Worm (Caenorhabditis elegans): ENCODE data around the gene rmd-2.
A peak's percentile ranks its signal among the peaks of the same experiment; 100 is the strongest.
"Not testable (repeated sequence)": the region's sequence is repeated elsewhere in the genome, so short reads cannot be mapped to it uniquely, and the experiment has no call there.

DNA sequence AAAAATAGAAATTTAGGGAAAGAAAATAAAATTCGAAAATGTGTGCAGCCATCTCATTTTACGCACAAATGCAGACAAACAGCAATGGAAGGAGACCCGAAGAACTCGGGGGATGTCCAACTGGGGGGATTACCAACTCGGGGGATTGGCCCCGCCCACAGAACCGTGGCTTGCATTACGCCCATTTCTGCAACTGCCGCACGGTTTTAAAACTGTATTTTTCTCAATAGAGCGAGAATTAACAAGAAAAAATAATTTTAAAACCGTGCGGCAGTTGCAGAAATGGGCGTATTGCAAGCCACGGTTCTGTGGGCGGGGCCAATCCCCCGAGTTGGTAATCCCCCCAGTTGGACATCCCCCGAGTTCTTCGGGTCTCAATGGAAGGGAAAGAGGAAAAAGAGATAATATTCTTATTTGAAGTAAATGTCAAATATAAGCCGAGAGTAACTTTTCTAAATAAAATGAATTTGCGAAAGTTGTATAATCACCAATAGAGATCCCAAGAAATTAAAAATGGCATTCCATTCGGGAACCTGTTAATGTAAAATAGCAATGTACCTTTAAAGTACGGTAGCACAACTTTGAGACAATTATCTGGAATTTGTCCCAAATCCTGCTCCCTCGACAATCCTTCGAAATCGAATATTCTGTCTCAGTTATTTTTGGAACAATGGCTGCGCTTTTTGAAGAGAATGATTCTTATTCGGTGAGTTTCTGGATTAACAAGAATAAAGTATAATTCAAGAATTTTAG lies 5.2 kb downstream of the rmd-2 start, which contains the start of the genes ruvb-1 and tofu-1:
- not testable (repeated sequence) for TF ChIP-seq unc-55 (GFP tag; optimal IDR thresholded peaks at IDR 0.05); hlh-30 (tag; optimal IDR thresholded peaks at IDR 0.05; ENCODE audit: insufficient read depth); pag-3 (tag; optimal IDR thresholded peaks at IDR 0.05; ENCODE audit: borderline replicate concordance); hlh-15 (tag; optimal IDR thresholded peaks at IDR 0.05); unc-86 (tag; optimal IDR thresholded peaks at IDR 0.05); dve-1 (tag; optimal IDR thresholded peaks at IDR 0.05); nhr-11 (tag; optimal IDR thresholded peaks at IDR 0.05); pha-2 (tag; optimal IDR thresholded peaks at IDR 0.05)
- TF ChIP-seq ztf-16 (tag; optimal IDR thresholded peaks at IDR 0.05) (peak; percentile 13), ceh-31 (tag; optimal IDR thresholded peaks at IDR 0.05) (peak; percentile 96)
